Fruit fly (Drosophila melanogaster) whole organism, embryonic: ENCODE data around the gene a10.

ENCODE experiments used
- Ada2b ChIP-seq: fragments of 200-800 bp; sonication (Bioruptor generic); IDR thresholded peaks from 2 replicates; pipeline ENCODE4 v1.3.6; 2022; ENCODE audit warnings: missing biosample characterization, missing genetic modification characterization
- Aef1 ChIP-seq: fragments of 200-800 bp; sonication (Bioruptor generic); IDR thresholded peaks from 3 replicates; pipeline ENCODE4 v1.3.6; 2022; ENCODE audit warnings: missing biosample characterization, missing genetic modification characterization
- Awh ChIP-seq: fragments of 200-800 bp; sonication (Bioruptor generic); IDR thresholded peaks from 2 replicates; pipeline ENCODE4, ENCODE4 v1.3.6; 2022; ENCODE audit warnings: missing biosample characterization, missing genetic modification characterization
- CG10274 ChIP-seq: fragments of 200-800 bp; sonication (Bioruptor generic); optimal IDR thresholded peaks from 3 replicates; lab custom pipeline; 2017; ENCODE audit warnings: missing biosample characterization, mild to moderate bottlenecking, missing genetic modification characterization
- CG12769 ChIP-seq: fragments of 200-800 bp; sonication (Bioruptor generic); optimal IDR thresholded peaks from 2 replicates; lab custom pipeline; 2019; ENCODE audit warnings: missing biosample characterization, mild to moderate bottlenecking, missing genetic modification characterization, moderate library complexity
- CG12942 ChIP-seq: fragments of 200-800 bp; sonication (Bioruptor generic); optimal IDR thresholded peaks from 3 replicates; lab custom pipeline; 2016; ENCODE audit warnings: missing biosample characterization, missing genetic modification characterization
- CG14014 ChIP-seq: fragments of 200-800 bp; sonication (Bioruptor generic); IDR thresholded peaks from 2 replicates; pipeline ENCODE4 v1.3.6; 2022; ENCODE audit warnings: missing biosample characterization, missing genetic modification characterization
- CG17385 ChIP-seq: fragments of 200-800 bp; sonication (Bioruptor generic); optimal IDR thresholded peaks from 3 replicates; lab custom pipeline; 2018; ENCODE audit warnings: missing biosample characterization, mild to moderate bottlenecking, missing genetic modification characterization
- CG17912 ChIP-seq: fragments of 200-800 bp; sonication (Bioruptor generic); optimal IDR thresholded peaks from 2 replicates; lab custom pipeline; 2018; ENCODE audit warnings: missing biosample characterization, mild to moderate bottlenecking, missing genetic modification characterization
- CG2120 ChIP-seq: fragments of 200-800 bp; sonication (Bioruptor generic); optimal IDR thresholded peaks from 3 replicates; lab custom pipeline; 2016; ENCODE audit warnings: missing biosample characterization, missing genetic modification characterization
- CG30431 ChIP-seq: fragments of 200-800 bp; sonication (Bioruptor generic); optimal IDR thresholded peaks from 2 replicates; lab custom pipeline; 2017; ENCODE audit warnings: missing biosample characterization, missing genetic modification characterization
- CG31224 ChIP-seq: fragments of 200-800 bp; sonication (Bioruptor generic); IDR thresholded peaks from 2 replicates; pipeline ENCODE4 v1.3.6; 2022; ENCODE audit warnings: missing biosample characterization, missing genetic modification characterization
- CG32767 ChIP-seq: fragments of 200-800 bp; sonication (Bioruptor generic); IDR thresholded peaks from 2 replicates; pipeline ENCODE4 v1.3.6; 2022; ENCODE audit warnings: missing biosample characterization, missing genetic modification characterization
- CG34422 ChIP-seq: fragments of 200-800 bp; sonication (Bioruptor generic); IDR thresholded peaks from 3 replicates; pipeline ENCODE4 v1.3.6; 2022; ENCODE audit warnings: missing biosample characterization, missing genetic modification characterization
- CG4617 ChIP-seq: fragments of 200-800 bp; sonication (Bioruptor generic); optimal IDR thresholded peaks from 3 replicates; lab custom pipeline; 2016; ENCODE audit warnings: missing biosample characterization, missing genetic modification characterization, borderline replicate concordance
- CG6254 ChIP-seq: fragments of 200-800 bp; sonication (Bioruptor generic); optimal IDR thresholded peaks from 3 replicates; lab custom pipeline; 2017; ENCODE audit warnings: mild to moderate bottlenecking, missing biosample characterization, missing genetic modification reagents, missing genetic modification characterization
- CG6683 ChIP-seq: fragments of 200-800 bp; sonication (Bioruptor generic); optimal IDR thresholded peaks from 2 replicates; lab custom pipeline; 2017; ENCODE audit warnings: missing biosample characterization, mild to moderate bottlenecking, missing genetic modification characterization, missing genetic modification reagents
- CG7357 ChIP-seq: fragments of 200-800 bp; sonication (Bioruptor generic); IDR thresholded peaks from 3 replicates; pipeline ENCODE4 v1.3.6; 2022; ENCODE audit warnings: missing biosample characterization, missing genetic modification characterization
- CG7745 ChIP-seq: fragments of 200-800 bp; sonication (Bioruptor generic); optimal IDR thresholded peaks from 2 replicates; lab custom pipeline; 2018; ENCODE audit warnings: missing biosample characterization, mild to moderate bottlenecking, missing genetic modification characterization, moderate library complexity
- CG7987 ChIP-seq: fragments of 200-800 bp; sonication (Bioruptor generic); optimal IDR thresholded peaks from 2 replicates; lab custom pipeline; 2018; ENCODE audit warnings: missing biosample characterization, mild to moderate bottlenecking, missing genetic modification characterization, moderate library complexity
- CG8924 ChIP-seq: fragments of 200-800 bp; optimal IDR thresholded peaks from 3 replicates; lab custom pipeline; 2019; ENCODE audit warnings: missing biosample characterization, mild to moderate bottlenecking, missing genetic modification characterization, moderate library complexity
- CG9609 ChIP-seq: fragments of 200-800 bp; sonication (Bioruptor generic); optimal IDR thresholded peaks from 3 replicates; lab custom pipeline; 2016; ENCODE audit warnings: missing biosample characterization, missing genetic modification characterization
- Dbx ChIP-seq: fragments of 200-800 bp; sonication (Bioruptor generic); IDR thresholded peaks from 3 replicates; pipeline ENCODE4 v1.3.6; 2022; ENCODE audit warnings: missing biosample characterization, missing genetic modification characterization
- Gsc ChIP-seq: fragments of 200-800 bp; sonication (Bioruptor generic); IDR thresholded peaks from 2 replicates; pipeline ENCODE4 v1.3.6; 2022; ENCODE audit warnings: missing biosample characterization, missing genetic modification characterization
- Gug ChIP-seq: fragments of 200-800 bp; sonication (Bioruptor generic); IDR thresholded peaks from 4 replicates; pipeline ENCODE4 v1.3.6; 2022; ENCODE audit warnings: missing biosample characterization, missing genetic modification characterization
- HHEX ChIP-seq: fragments of 200-800 bp; sonication (Bioruptor generic); optimal IDR thresholded peaks from 3 replicates; lab custom pipeline; 2017; ENCODE audit warnings: missing biosample characterization, mild to moderate bottlenecking, missing genetic modification characterization, missing genetic modification reagents
- HLH54F ChIP-seq: fragments of 200-800 bp; sonication (Bioruptor generic); optimal IDR thresholded peaks from 3 replicates; lab custom pipeline; 2016; ENCODE audit warnings: missing biosample characterization, missing genetic modification characterization
- MBD-R2 ChIP-seq: fragments of 200-800 bp; sonication (Bioruptor generic); IDR thresholded peaks from 2 replicates; pipeline ENCODE4 v1.3.6; 2022; ENCODE audit warnings: missing biosample characterization, missing genetic modification characterization
- MESR4 ChIP-seq: fragments of 200-800 bp; sonication (Bioruptor generic); optimal IDR thresholded peaks from 2 replicates; lab custom pipeline; 2018; ENCODE audit warnings: missing biosample characterization, mild to moderate bottlenecking, missing genetic modification characterization, moderate library complexity
- Oaz ChIP-seq: fragments of 200-800 bp; sonication (Bioruptor generic); IDR thresholded peaks from 2 replicates; pipeline ENCODE4 v1.3.6; 2022; ENCODE audit warnings: missing biosample characterization, missing genetic modification characterization
- Optix ChIP-seq: fragments of 200-800 bp; sonication (Bioruptor generic); IDR thresholded peaks from 3 replicates; pipeline ENCODE4 v1.3.6; 2022; ENCODE audit warnings: missing biosample characterization, missing genetic modification characterization
- Pdp1 ChIP-seq, 2 experiments: fragments of 200-800 bp; sonication (Bioruptor generic); optimal IDR thresholded peaks; 3 replicates each; lab custom pipeline; 2016; ENCODE audit warnings: missing biosample characterization in 2 of 2, missing genetic modification characterization in 2 of 2, mild to moderate bottlenecking in 1 of 2, moderate library complexity in 1 of 2
- ac ChIP-seq: fragments of 200-800 bp; sonication (Bioruptor generic); optimal IDR thresholded peaks from 3 replicates; lab custom pipeline; 2017; ENCODE audit warnings: missing biosample characterization, mild to moderate bottlenecking, missing genetic modification characterization
- br ChIP-seq: fragments of >200 bp; optimal IDR thresholded peaks from 2 replicates; lab custom pipeline; 2017
- bsh ChIP-seq, 2 experiments: fragments of 200-800 bp; sonication (Bioruptor generic); optimal IDR thresholded peaks; 2 replicates each; lab custom pipeline; 2017 to 2018; ENCODE audit warnings: mild to moderate bottlenecking in 2 of 2, missing biosample characterization in 2 of 2, missing genetic modification characterization in 2 of 2, moderate library complexity in 1 of 2
- cad ChIP-seq: fragments of >200 bp; optimal IDR thresholded peaks from 2 replicates; lab custom pipeline; 2017; ENCODE audit warnings: missing biosample characterization, missing genetic modification characterization
- cas ChIP-seq: fragments of 200-800 bp; sonication (Bioruptor generic); IDR thresholded peaks from 2 replicates; pipeline ENCODE4 v1.3.6; 2022; ENCODE audit warnings: missing biosample characterization, missing genetic modification characterization
- gsb ChIP-seq: fragments of 200-800 bp; sonication (Bioruptor generic); IDR thresholded peaks from 2 replicates; pipeline ENCODE4 v1.3.6; 2022; ENCODE audit warnings: missing biosample characterization, missing genetic modification characterization
- h ChIP-seq: fragments of >200 bp; optimal IDR thresholded peaks from 2 replicates; lab custom pipeline; 2017
- hkb ChIP-seq, 2 experiments: fragments of 200-800 bp in 1 of 2; fragments of >200 bp in 1 of 2; sonication (Bioruptor generic) in 1 of 2; IDR thresholded peaks in 1 of 2; optimal IDR thresholded peaks in 1 of 2; 2 replicates each; pipeline versions ENCODE4 v1.3.6 to Lab custom; 2017 to 2022; ENCODE audit warnings: missing biosample characterization in 1 of 2, missing genetic modification characterization in 1 of 2
- kah ChIP-seq: fragments of 200-800 bp; sonication (Bioruptor generic); optimal IDR thresholded peaks from 2 replicates; lab custom pipeline; 2018; ENCODE audit warnings: missing biosample characterization, mild to moderate bottlenecking, missing genetic modification characterization
- kni ChIP-seq: fragments of 200-800 bp; sonication (Bioruptor generic); optimal IDR thresholded peaks from 3 replicates; lab custom pipeline; 2017; ENCODE audit warnings: mild to moderate bottlenecking, missing biosample characterization, missing genetic modification reagents, missing genetic modification characterization
- lilli ChIP-seq: fragments of 200-800 bp; sonication (Bioruptor generic); optimal IDR thresholded peaks from 3 replicates; lab custom pipeline; 2016; ENCODE audit warnings: missing biosample characterization, missing genetic modification characterization
- pan ChIP-seq, 4 experiments: fragments of >200 bp in 3 of 4; fragments of 200-800 bp in 1 of 4; sonication (Bioruptor generic) in 1 of 4; optimal IDR thresholded peaks in 3 of 4; IDR thresholded peaks in 1 of 4; 2 replicates each; pipeline versions ENCODE4 v1.3.6 to Lab custom; 2017 to 2022; ENCODE audit warnings: missing biosample characterization in 2 of 4, missing genetic modification characterization in 2 of 4, mixed read lengths in 1 of 4
- repo ChIP-seq: fragments of 200-800 bp; sonication (Bioruptor generic); optimal IDR thresholded peaks from 2 replicates; lab custom pipeline; 2016; ENCODE audit warnings: missing biosample characterization, missing genetic modification characterization
- shn ChIP-seq: fragments of 200-800 bp; sonication (Bioruptor generic); optimal IDR thresholded peaks from 3 replicates; lab custom pipeline; 2016; ENCODE audit warnings: missing biosample characterization, missing genetic modification characterization
- sim ChIP-seq: fragments of 200-800 bp; sonication (Bioruptor generic); IDR thresholded peaks from 2 replicates; pipeline ENCODE4 v1.3.6; 2022; ENCODE audit warnings: missing biosample characterization, missing genetic modification characterization
- sima ChIP-seq: fragments of 200-800 bp; sonication (Bioruptor generic); optimal IDR thresholded peaks from 2 replicates; lab custom pipeline; 2016; ENCODE audit warnings: missing biosample characterization, missing genetic modification characterization
- stwl ChIP-seq: fragments of 200-800 bp; sonication (Bioruptor generic); optimal IDR thresholded peaks from 3 replicates; lab custom pipeline; 2018; ENCODE audit warnings: missing biosample characterization, mild to moderate bottlenecking, missing genetic modification characterization, moderate library complexity
- tin ChIP-seq: fragments of 200-800 bp; sonication (Bioruptor generic); optimal IDR thresholded peaks from 3 replicates; lab custom pipeline; 2016; ENCODE audit warnings: missing biosample characterization, missing genetic modification characterization
- twi ChIP-seq: fragments of 200-800 bp; optimal IDR thresholded peaks from 2 replicates; lab custom pipeline; 2019; ENCODE audit warnings: missing biosample characterization, mild to moderate bottlenecking, missing genetic modification characterization, moderate library complexity
- zen2 ChIP-seq: fragments of 200-800 bp; sonication (Bioruptor generic); IDR thresholded peaks from 3 replicates; pipeline ENCODE4 v1.3.6; 2022; ENCODE audit warnings: missing biosample characterization, missing genetic modification characterization; ENCODE audit not compliant: partially characterized antibody

a10 gene

DNA sequence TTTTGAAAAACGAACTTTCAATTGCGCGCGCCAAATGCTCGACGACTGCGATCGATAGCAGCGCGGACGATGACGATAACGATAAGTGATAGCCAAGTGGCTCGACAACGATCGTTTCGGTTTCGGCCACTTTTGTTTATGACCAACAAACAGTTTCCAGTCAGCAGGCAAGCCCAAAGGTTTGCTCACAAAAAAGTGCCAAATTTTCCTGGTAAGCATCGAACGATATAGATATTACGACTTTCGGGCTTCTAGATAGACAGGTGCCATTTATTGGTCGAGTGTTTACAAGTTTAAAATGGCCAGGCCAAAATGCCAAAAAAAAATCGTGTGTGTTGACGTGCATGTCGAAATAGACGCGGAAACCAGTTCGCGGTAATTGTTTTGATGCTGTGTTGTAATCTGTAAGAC is 31.9 kb upstream of the a10 start, which contains the start of gene CG7724 (continued):
- TF ChIP-seq Pdp1 (GFP tag; optimal IDR thresholded peaks at IDR 0.05; lab: Kevin White, UChicago) (peak in 1 of 2 experiments; percentile 22), CG17912 (no peak), Aef1 (GFP tag; lab: Robert Waterston, UW) (no peak), Ada2b (no peak), lilli (GFP tag; lab: Kevin White, UChicago) (no peak), Gsc (no peak), CG17385 (no peak), repo (GFP tag; lab: Kevin White, UChicago) (peak; percentile 10), CG7357 (GFP tag; lab: Robert Waterston, UW) (no peak), zen2 (peak; percentile 90), sim (no peak), CG6254 (GFP tag; lab: Kevin White, UChicago) (no peak), CG31224 (GFP tag; lab: Robert Waterston, UW) (no peak), MBD-R2 (GFP tag; lab: Robert Waterston, UW) (peak; percentile 39; the same call in 1 of the 2 replicates), CG12769 (tag; lab: Kevin White, UChicago) (peak; percentile 33), cas (GFP tag; lab: Robert Waterston, UW) (no peak), CG12942 (GFP tag; lab: Kevin White, UChicago) (no peak), Dbx (GFP tag; lab: Robert Waterston, UW) (no peak), CG7987 (GFP tag; lab: Kevin White, UChicago) (no peak), CG7745 (no peak), CG2120 (no peak), HLH54F (GFP tag; lab: Kevin White, UChicago) (no peak), Awh (no peak), stwl (tag; lab: Kevin White, UChicago) (peak; percentile 72), twi (tag; lab: Kevin White, UChicago) (no peak), CG30431 (no peak), Gug (GFP tag; lab: Robert Waterston, UW) (no peak), tin (GFP tag; lab: Kevin White, UChicago) (no peak), pan (optimal IDR thresholded peaks at IDR 0.05; lab: Kevin White, UChicago) (no peak), pan (GFP tag; optimal IDR thresholded peaks at IDR 0.05 in 1 of 2, IDR thresholded peaks at IDR 0.05 in 1 of 2) (no peak), kah (no peak), hkb (optimal IDR thresholded peaks at IDR 0.05; lab: Kevin White, UChicago) (no peak), hkb (GFP tag; IDR thresholded peaks at IDR 0.05; lab: Robert Waterston, UW) (0 out of 2 replicates have a peak, but pooled peaks have one; percentile 27), cad (GFP tag; lab: Kevin White, UChicago) (no peak), gsb (GFP tag; lab: Robert Waterston, UW) (no peak), shn (GFP tag; lab: Kevin White, UChicago) (no peak), CG32767 (no peak), bsh (GFP tag; optimal IDR thresholded peaks at IDR 0.05; lab: Kevin White, UChicago) (no peak), CG14014 (GFP tag; lab: Robert Waterston, UW) (no peak), MESR4 (no peak), CG10274 (GFP tag; lab: Kevin White, UChicago) (no peak), Optix (GFP tag; lab: Robert Waterston, UW) (no peak), h (no peak), br (lab: Kevin White, UChicago) (no peak), CG4617 (no peak), HHEX (GFP tag; lab: Kevin White, UChicago) (no peak), ac (GFP tag; lab: Kevin White, UChicago) (no peak), CG8924 (no peak), kni (no peak), CG9609 (GFP tag; lab: Kevin White, UChicago) (no peak), Oaz (no peak), CG6683 (GFP tag; lab: Kevin White, UChicago) (no peak), CG34422 (GFP tag; lab: Robert Waterston, UW) (no peak; the same call in 2 of the 3 replicates), sima (GFP tag; lab: Kevin White, UChicago) (no peak)
